Worm (Caenorhabditis elegans) whole organism, L3 larva: ENCODE measurements around the gene fbxb-24.

ENCODE experiments used
- ZK546.5 ChIP-seq: sonication (generic microtip); optimal IDR thresholded peaks from 2 replicates; lab custom pipeline; 2017; ENCODE audit warnings: missing biosample characterization, missing genetic modification characterization
- aly-2 ChIP-seq: fragments of 150-350 bp; optimal IDR thresholded peaks from 2 replicates; lab custom pipeline; 2014; ENCODE audit warnings: missing biosample characterization, missing genetic modification characterization
- ama-1 ChIP-seq: fragments of 150-350 bp; optimal IDR thresholded peaks from 2 replicates; lab custom pipeline; 2018
- ceh-16 ChIP-seq: sonication (generic microtip); optimal IDR thresholded peaks from 2 replicates; lab custom pipeline; 2017; ENCODE audit warnings: missing biosample characterization, missing genetic modification characterization
- ceh-28 ChIP-seq: fragments of 150-350 bp; optimal IDR thresholded peaks from 2 replicates; lab custom pipeline; 2014; ENCODE audit warnings: missing biosample characterization, missing genetic modification reagents, missing genetic modification characterization
- ceh-9 ChIP-seq: sonication (generic microtip); optimal IDR thresholded peaks from 2 replicates; lab custom pipeline; 2018; ENCODE audit warnings: missing biosample characterization, missing genetic modification characterization
- daf-12 ChIP-seq: fragments of 150-350 bp; optimal IDR thresholded peaks from 2 replicates; lab custom pipeline; 2014; ENCODE audit warnings: missing biosample characterization, missing genetic modification reagents, missing genetic modification characterization
- egl-27 ChIP-seq: sonication (generic microtip); optimal IDR thresholded peaks from 4 replicates; lab custom pipeline; 2017; ENCODE audit warnings: missing biosample characterization, missing genetic modification reagents, missing genetic modification characterization
- egl-5 ChIP-seq: fragments of 150-350 bp; optimal IDR thresholded peaks from 2 replicates; lab custom pipeline; 2017; ENCODE audit warnings: missing biosample characterization, missing genetic modification reagents, missing genetic modification characterization, inconsistent platforms
- elt-2 ChIP-seq: sonication (generic microtip); optimal IDR thresholded peaks from 2 replicates; lab custom pipeline; 2016; ENCODE audit warnings: missing genetic modification reagents, mild to moderate bottlenecking, missing genetic modification characterization, missing compliant biosample characterization
- elt-3 ChIP-seq, 3 experiments: fragments of 150-350 bp in 1 of 3; sonication (generic microtip) in 2 of 3; optimal IDR thresholded peaks; 2 replicates in 2 of 3; 4 replicates in 1 of 3; lab custom pipeline; 2014 to 2017; ENCODE audit warnings: missing biosample characterization in 3 of 3, missing genetic modification characterization in 3 of 3
- eor-1 ChIP-seq, 2 experiments: fragments of 150-350 bp; optimal IDR thresholded peaks; 2 replicates each; lab custom pipeline; 2014 to 2018; ENCODE audit warnings: missing biosample characterization in 2 of 2, missing genetic modification characterization in 2 of 2
- fkh-10 ChIP-seq: sonication (generic microtip); optimal IDR thresholded peaks from 2 replicates; lab custom pipeline; 2017; ENCODE audit warnings: missing biosample characterization, missing genetic modification reagents, missing genetic modification characterization
- fkh-2 ChIP-seq: fragments of 150-350 bp; optimal IDR thresholded peaks from 2 replicates; lab custom pipeline; 2014; ENCODE audit warnings: missing biosample characterization, missing genetic modification reagents, missing genetic modification characterization
- fos-1 ChIP-seq: fragments of 150-350 bp; optimal IDR thresholded peaks from 2 replicates; lab custom pipeline; 2014; ENCODE audit warnings: missing biosample characterization, missing genetic modification characterization
- jun-1 ChIP-seq: fragments of 150-350 bp; optimal IDR thresholded peaks from 2 replicates; lab custom pipeline; 2014; ENCODE audit warnings: missing biosample characterization, missing genetic modification reagents, missing genetic modification characterization
- lin-15B ChIP-seq: fragments of 150-350 bp; optimal IDR thresholded peaks from 2 replicates; lab custom pipeline; 2014; ENCODE audit warnings: missing biosample characterization, missing genetic modification characterization
- lin-39 ChIP-seq: fragments of 150-350 bp; optimal IDR thresholded peaks from 2 replicates; lab custom pipeline; 2018; ENCODE audit warnings: missing biosample characterization, missing genetic modification reagents, missing genetic modification characterization
- mdl-1 ChIP-seq: fragments of 150-350 bp; optimal IDR thresholded peaks from 2 replicates; lab custom pipeline; 2014; ENCODE audit warnings: missing biosample characterization, missing genetic modification characterization
- mml-1 ChIP-seq: fragments of 150-350 bp; sonication (generic microtip); optimal IDR thresholded peaks from 3 replicates; lab custom pipeline; 2014; ENCODE audit warnings: missing biosample characterization, missing genetic modification characterization
- nfya-1 ChIP-seq: sonication (generic microtip); optimal IDR thresholded peaks from 2 replicates; lab custom pipeline; 2017; ENCODE audit warnings: missing genetic modification characterization, mild to moderate bottlenecking, missing compliant biosample characterization, antibody characterized with exemption, moderate library complexity; ENCODE audit not compliant: insufficient read depth
- nhr-12 ChIP-seq: fragments of 150-350 bp; optimal IDR thresholded peaks from 2 replicates; lab custom pipeline; 2014; ENCODE audit warnings: missing biosample characterization, missing genetic modification characterization
- nhr-23 ChIP-seq: fragments of 150-350 bp; optimal IDR thresholded peaks from 2 replicates; lab custom pipeline; 2014; ENCODE audit warnings: missing biosample characterization, missing genetic modification reagents, missing genetic modification characterization
- nhr-237 ChIP-seq: fragments of 150-350 bp; optimal IDR thresholded peaks from 2 replicates; lab custom pipeline; 2014; ENCODE audit warnings: missing biosample characterization, missing genetic modification characterization
- nhr-25 ChIP-seq: sonication (generic microtip); optimal IDR thresholded peaks from 2 replicates; lab custom pipeline; 2017; ENCODE audit warnings: missing biosample characterization, missing genetic modification characterization
- nhr-28 ChIP-seq: fragments of 150-350 bp; optimal IDR thresholded peaks from 2 replicates; lab custom pipeline; 2014; ENCODE audit warnings: missing biosample characterization, missing genetic modification characterization
- nhr-43 ChIP-seq: sonication (generic microtip); optimal IDR thresholded peaks from 2 replicates; lab custom pipeline; 2016; ENCODE audit warnings: mild to moderate bottlenecking, missing genetic modification characterization, missing compliant biosample characterization; ENCODE audit not compliant: poor library complexity, severe bottlenecking
- nhr-76 ChIP-seq: fragments of 150-350 bp; sonication (generic microtip); optimal IDR thresholded peaks from 5 replicates; lab custom pipeline; 2014; ENCODE audit warnings: missing biosample characterization, missing genetic modification characterization
- nhr-77 ChIP-seq: fragments of 150-350 bp; optimal IDR thresholded peaks from 2 replicates; lab custom pipeline; 2014; ENCODE audit warnings: missing biosample characterization, missing genetic modification characterization
- pha-4 ChIP-seq: fragments of 150-350 bp; optimal IDR thresholded peaks from 2 replicates; lab custom pipeline; 2014; ENCODE audit warnings: missing biosample characterization, missing genetic modification reagents, missing genetic modification characterization
- pqm-1 ChIP-seq: fragments of 150-350 bp; optimal IDR thresholded peaks from 2 replicates; lab custom pipeline; 2017; ENCODE audit warnings: missing biosample characterization, missing genetic modification characterization, inconsistent platforms
- sea-2 ChIP-seq: fragments of 150-350 bp; sonication (generic microtip); optimal IDR thresholded peaks from 4 replicates; lab custom pipeline; 2014; ENCODE audit warnings: missing biosample characterization, missing genetic modification reagents, missing genetic modification characterization
- snpc-4 ChIP-seq: fragments of 150-350 bp; optimal IDR thresholded peaks from 2 replicates; lab custom pipeline; 2014; ENCODE audit warnings: missing biosample characterization, missing genetic modification characterization
- tbx-2 ChIP-seq: sonication (generic microtip); optimal IDR thresholded peaks from 2 replicates; lab custom pipeline; 2016; ENCODE audit warnings: mild to moderate bottlenecking, missing genetic modification characterization, missing compliant biosample characterization
- unc-39 ChIP-seq: sonication (generic microtip); optimal IDR thresholded peaks from 4 replicates; lab custom pipeline; 2017; ENCODE audit warnings: missing biosample characterization, missing genetic modification characterization
- zag-1 ChIP-seq: fragments of 150-350 bp; optimal IDR thresholded peaks from 2 replicates; lab custom pipeline; 2014; ENCODE audit warnings: missing biosample characterization, missing genetic modification characterization
- ztf-4 ChIP-seq: fragments of 150-350 bp; optimal IDR thresholded peaks from 2 replicates; lab custom pipeline; 2014; ENCODE audit warnings: missing biosample characterization, missing genetic modification characterization

fbxb-24 gene

ce11 chrIII:11870009-11870408, 38.8 kb upstream of the fbxb-24 start (continued):
- TF ChIP-seq nhr-25 (tag; lab: Kevin White, UChicago) (peak; percentile 74), ZK546.5 (tag; lab: Kevin White, UChicago) (no peak), snpc-4 (peak; percentile 97), nhr-76 (tag; lab: Kevin White, UChicago) (no peak), jun-1 (peak; percentile 68), lin-15B (tag; lab: Kevin White, UChicago) (peak; percentile 97), nhr-28 (tag; lab: Kevin White, UChicago) (no peak), ceh-9 (no peak), nfya-1 (tag; lab: Kevin White, UChicago) (peak; percentile 97)

- TF ChIP-seq mml-1 (tag; lab: Kevin White, UChicago) (no peak), daf-12 (tag; lab: Kevin White, UChicago) (no peak), lin-15B (tag; lab: Kevin White, UChicago) (no peak), sea-2 (no peak), ZK546.5 (tag; lab: Kevin White, UChicago) (no peak), pqm-1 (tag; lab: Kevin White, UChicago) (no peak), nhr-23 (no peak), unc-39 (tag; lab: Kevin White, UChicago) (no peak), nhr-237 (tag; lab: Kevin White, UChicago) (no peak), nhr-12 (tag; lab: Kevin White, UChicago) (no peak), nhr-76 (tag; lab: Kevin White, UChicago) (no peak), nhr-28 (tag; lab: Kevin White, UChicago) (no peak), zag-1 (tag; lab: Kevin White, UChicago) (no peak), ceh-9 (no peak)
Measured at ce11 chrIII:11871617-11872016, 37.1 kb upstream of the fbxb-24 start.

- TF ChIP-seq daf-12 (tag; lab: Kevin White, UChicago) (no peak), pha-4 (tag; lab: Kevin White, UChicago) (no peak), nhr-28 (tag; lab: Kevin White, UChicago) (no peak), fos-1 (tag; lab: Kevin White, UChicago) (no peak), zag-1 (tag; lab: Kevin White, UChicago) (no peak), nhr-77 (tag; lab: Kevin White, UChicago) (no peak), ZK546.5 (tag; lab: Kevin White, UChicago) (no peak), ceh-16 (tag; lab: Kevin White, UChicago) (no peak), eor-1 (tag; optimal IDR thresholded peaks at IDR 0.05; lab: Kevin White, UChicago) (no peak), lin-15B (tag; lab: Kevin White, UChicago) (no peak), aly-2 (tag; lab: Kevin White, UChicago) (no peak), unc-39 (tag; lab: Kevin White, UChicago) (no peak), egl-27 (tag; lab: Kevin White, UChicago) (no peak), nfya-1 (tag; lab: Kevin White, UChicago) (no peak)
Measured at ce11 chrIII:11874242-11874641, 34.5 kb upstream of the fbxb-24 start.

ce11 chrIII:11876130-11876529, 32.6 kb upstream of the fbxb-24 start:
- TF ChIP-seq unc-39 (tag; lab: Kevin White, UChicago) = no peak
- TF ChIP-seq sea-2 = no peak
- TF ChIP-seq nhr-43 = no peak
- TF ChIP-seq eor-1 (tag; optimal IDR thresholded peaks at IDR 0.05; lab: Kevin White, UChicago) = no peak
- TF ChIP-seq ama-1 (lab: Kevin White, UChicago) = no peak
- TF ChIP-seq egl-27 (tag; lab: Kevin White, UChicago) = no peak
- no peak for TF ChIP-seq ztf-4 (tag; lab: Kevin White, UChicago)
- no peak for TF ChIP-seq tbx-2
- no peak for TF ChIP-seq elt-3 (tag; optimal IDR thresholded peaks at IDR 0.05; lab: Kevin White, UChicago)
- TF ChIP-seq lin-15B (tag; lab: Kevin White, UChicago) = no peak
- no peak for TF ChIP-seq nhr-12 (tag; lab: Kevin White, UChicago)
- TF ChIP-seq nhr-237 (tag; lab: Kevin White, UChicago) = no peak
- no peak for TF ChIP-seq egl-5 (tag; lab: Kevin White, UChicago)
- TF ChIP-seq ZK546.5 (tag; lab: Kevin White, UChicago) = no peak

- no peak for TF ChIP-seq lin-39 (tag; lab: Kevin White, UChicago)
- TF ChIP-seq snpc-4 = no peak
- TF ChIP-seq daf-12 (tag; lab: Kevin White, UChicago) = no peak
- TF ChIP-seq mdl-1 (tag; lab: Kevin White, UChicago) = no peak
- TF ChIP-seq fkh-2 (tag; lab: Kevin White, UChicago) = no peak
- peak; percentile 1 for TF ChIP-seq pha-4 (tag; lab: Kevin White, UChicago)
- no peak for TF ChIP-seq tbx-2
- no peak for TF ChIP-seq ceh-28 (tag; lab: Kevin White, UChicago)
- TF ChIP-seq jun-1 = no peak
- TF ChIP-seq pqm-1 (tag; lab: Kevin White, UChicago) = peak; percentile 55
- no peak for TF ChIP-seq nhr-25 (tag; lab: Kevin White, UChicago)
- TF ChIP-seq lin-15B (tag; lab: Kevin White, UChicago) = no peak
- no peak for TF ChIP-seq fos-1 (tag; lab: Kevin White, UChicago)
- no peak for TF ChIP-seq egl-27 (tag; lab: Kevin White, UChicago)
- no peak for TF ChIP-seq fkh-10 (GFP tag; lab: Kevin White, UChicago)
- TF ChIP-seq elt-2 (tag; lab: Kevin White, UChicago) = peak; percentile 79
- TF ChIP-seq ZK546.5 (tag; lab: Kevin White, UChicago) = no peak
- no peak for TF ChIP-seq aly-2 (tag; lab: Kevin White, UChicago)
- TF ChIP-seq mml-1 (tag; lab: Kevin White, UChicago) = no peak
Measured at ce11 chrIII:11878751-11879150, 30.0 kb upstream of the fbxb-24 start, which contains the start of gene Y56A3A.6. Gene Y56A3A.6 (minus strand): TSS chrIII:11878803.
